Worm (Caenorhabditis elegans) whole organism, L4 larva: Measurements from ENCODE around the gene arl-3.

Source experiments
- F37D6.2 ChIP-seq: sonication (generic microtip); optimal IDR thresholded peaks from 2 replicates; lab custom pipeline; 2016; ENCODE audit warnings: mild to moderate bottlenecking, missing genetic modification characterization, missing compliant biosample characterization
- F49E8.2 ChIP-seq: sonication (generic microtip); optimal IDR thresholded peaks from 2 replicates; lab custom pipeline; 2016; ENCODE audit warnings: missing compliant biosample characterization, mild to moderate bottlenecking, missing genetic modification characterization, borderline replicate concordance
- R02D3.7 ChIP-seq: fragments of 150-350 bp; sonication (generic microtip); optimal IDR thresholded peaks from 3 replicates; lab custom pipeline; 2014; ENCODE audit warnings: missing biosample characterization, missing genetic modification characterization
- T26A8.4 ChIP-seq: fragments of 200-800 bp; sonication (Bioruptor generic); IDR thresholded peaks from 2 replicates; pipeline ENCODE4 v1.3.6; 2022; ENCODE audit warnings: missing genetic modification characterization, missing compliant biosample characterization
- Y105C5A.15 ChIP-seq: fragments of 200-800 bp; sonication (Bioruptor generic); IDR thresholded peaks from 2 replicates; pipeline ENCODE4 v1.3.6; 2022; ENCODE audit warnings: missing genetic modification characterization, missing compliant biosample characterization
- Y48G9A.11 ChIP-seq: fragments of 200-800 bp; sonication (Bioruptor generic); IDR thresholded peaks from 2 replicates; pipeline ENCODE4 v1.3.6; 2022; ENCODE audit warnings: missing genetic modification reagents, missing genetic modification characterization, missing compliant biosample characterization
- Y5F2A.4 ChIP-seq: fragments of 200-800 bp; sonication (Bioruptor generic); optimal IDR thresholded peaks from 2 replicates; lab custom pipeline; 2018; ENCODE audit warnings: mild to moderate bottlenecking, missing genetic modification characterization, missing compliant biosample characterization
- Y75B8A.6 ChIP-seq: fragments of 200-800 bp; sonication (Bioruptor generic); IDR thresholded peaks from 2 replicates; pipeline ENCODE4 v1.3.6; 2022; ENCODE audit warnings: missing genetic modification reagents, missing genetic modification characterization, missing compliant biosample characterization
- ZK337.2 ChIP-seq: fragments of 200-800 bp; sonication (Bioruptor generic); IDR thresholded peaks from 2 replicates; pipeline ENCODE4 v1.3.6; 2022; ENCODE audit warnings: missing genetic modification reagents, missing genetic modification characterization, missing compliant biosample characterization
- ZK546.5 ChIP-seq, 2 experiments: sonication (generic microtip); optimal IDR thresholded peaks; 2 replicates each; lab custom pipeline; 2017; ENCODE audit warnings: missing biosample characterization in 2 of 2, missing genetic modification characterization in 2 of 2
- aly-2 ChIP-seq: sonication (generic microtip); optimal IDR thresholded peaks from 2 replicates; lab custom pipeline; 2018; ENCODE audit warnings: missing biosample characterization, missing genetic modification characterization
- arid-1 ChIP-seq: fragments of 200-800 bp; sonication (Bioruptor generic); conservative IDR thresholded peaks from 2 replicates; pipeline ENCODE4 v1.3.6; 2022; ENCODE audit warnings: missing genetic modification reagents, missing genetic modification characterization, missing compliant biosample characterization
- ceh-20 ChIP-seq: fragments of 200-800 bp; sonication (Bioruptor generic); IDR thresholded peaks from 2 replicates; pipeline ENCODE4 v1.3.6; 2022; ENCODE audit warnings: missing genetic modification reagents, missing genetic modification characterization, missing compliant biosample characterization
- ceh-28 ChIP-seq: fragments of 150-350 bp; optimal IDR thresholded peaks from 2 replicates; lab custom pipeline; 2014; ENCODE audit warnings: missing biosample characterization, missing genetic modification reagents, missing genetic modification characterization
- ctbp-1 ChIP-seq: fragments of 200-800 bp; sonication (Bioruptor generic); IDR thresholded peaks from 2 replicates; pipeline ENCODE4 v1.3.6; 2022; ENCODE audit warnings: missing genetic modification reagents, missing genetic modification characterization, missing compliant biosample characterization
- daf-12 ChIP-seq: fragments of 150-350 bp; optimal IDR thresholded peaks from 2 replicates; lab custom pipeline; 2014; ENCODE audit warnings: missing biosample characterization, missing genetic modification reagents, missing genetic modification characterization
- dpl-1 ChIP-seq: fragments of 150-350 bp; optimal IDR thresholded peaks from 2 replicates; lab custom pipeline; 2014; ENCODE audit warnings: missing biosample characterization, missing genetic modification reagents, missing genetic modification characterization
- duxl-1 ChIP-seq: sonication (generic microtip); optimal IDR thresholded peaks from 2 replicates; lab custom pipeline; 2016; ENCODE audit warnings: mild to moderate bottlenecking, missing genetic modification characterization, moderate library complexity, missing compliant biosample characterization; ENCODE audit not compliant: poor library complexity
- dve-1 ChIP-seq: sonication (generic microtip); optimal IDR thresholded peaks from 2 replicates; lab custom pipeline; 2017; ENCODE audit warnings: antibody characterized with exemption, mild to moderate bottlenecking, missing genetic modification characterization, missing compliant biosample characterization; ENCODE audit not compliant: insufficient read depth
- egl-27 ChIP-seq: sonication (generic microtip); optimal IDR thresholded peaks from 3 replicates; lab custom pipeline; 2017; ENCODE audit warnings: missing biosample characterization, missing genetic modification reagents, missing genetic modification characterization
- hif-1 ChIP-seq, 2 experiments: sonication (generic microtip); optimal IDR thresholded peaks; 2 replicates each; lab custom pipeline; 2016 to 2017; ENCODE audit warnings: missing compliant biosample characterization in 2 of 2, missing genetic modification characterization in 2 of 2, missing genetic modification reagents in 2 of 2, missing genotype in 2 of 2, mild to moderate bottlenecking in 1 of 2
- hlh-11 ChIP-seq: fragments of 200-800 bp; sonication (Bioruptor generic); optimal IDR thresholded peaks from 2 replicates; lab custom pipeline; 2018; ENCODE audit warnings: mild to moderate bottlenecking, missing genetic modification characterization, missing compliant biosample characterization
- hlh-30 ChIP-seq: sonication (generic microtip); optimal IDR thresholded peaks from 2 replicates; lab custom pipeline; 2017; ENCODE audit warnings: antibody characterized with exemption, mild to moderate bottlenecking, missing genetic modification characterization, missing compliant biosample characterization; ENCODE audit not compliant: insufficient read depth
- lim-7 ChIP-seq: fragments of 200-800 bp; sonication (Bioruptor generic); IDR thresholded peaks from 2 replicates; pipeline ENCODE4 v1.3.6; 2022; ENCODE audit warnings: missing genetic modification characterization, missing compliant biosample characterization
- lin-1 ChIP-seq: fragments of 200-800 bp; sonication (Bioruptor generic); IDR thresholded peaks from 2 replicates; pipeline ENCODE4 v1.3.6; 2022; ENCODE audit warnings: missing genetic modification reagents, missing genetic modification characterization, missing compliant biosample characterization
- lin-15B ChIP-seq: fragments of 150-350 bp; sonication (generic microtip); optimal IDR thresholded peaks from 3 replicates; lab custom pipeline; 2014; ENCODE audit warnings: missing biosample characterization, missing genetic modification characterization
- lin-29 ChIP-seq: fragments of 200-800 bp; sonication (Bioruptor generic); IDR thresholded peaks from 2 replicates; pipeline ENCODE4 v1.3.6; 2022; ENCODE audit warnings: missing genetic modification reagents, missing genetic modification characterization, missing compliant biosample characterization
- lin-38 ChIP-seq: fragments of 200-800 bp; sonication (Bioruptor generic); IDR thresholded peaks from 2 replicates; pipeline ENCODE4 v1.3.6; 2022; ENCODE audit warnings: missing genetic modification reagents, missing genetic modification characterization, missing compliant biosample characterization
- lin-39 ChIP-seq: fragments of 150-350 bp; optimal IDR thresholded peaks from 2 replicates; lab custom pipeline; 2014; ENCODE audit warnings: missing biosample characterization, missing genetic modification reagents, missing genetic modification characterization
- lir-3 ChIP-seq: sonication (generic microtip); optimal IDR thresholded peaks from 2 replicates; lab custom pipeline; 2016; ENCODE audit warnings: mild to moderate bottlenecking, missing genetic modification characterization, missing compliant biosample characterization
- madf-5 ChIP-seq, 2 experiments: fragments of 200-800 bp; sonication (Bioruptor generic); IDR thresholded peaks; 2 replicates each; pipeline ENCODE4 v1.3.6; 2022; ENCODE audit warnings: missing compliant biosample characterization in 2 of 2, missing genetic modification characterization in 2 of 2
- mep-1 ChIP-seq: fragments of 150-350 bp; sonication (generic microtip); optimal IDR thresholded peaks from 3 replicates; lab custom pipeline; 2014; ENCODE audit warnings: missing biosample characterization, missing genetic modification characterization
- mes-2 ChIP-seq: sonication (generic microtip); optimal IDR thresholded peaks from 2 replicates; lab custom pipeline; 2016; ENCODE audit warnings: missing genotype, mild to moderate bottlenecking, missing genetic modification characterization, missing compliant biosample characterization; ENCODE audit not compliant: poor library complexity, severe bottlenecking
- mxl-3 ChIP-seq: fragments of 200-800 bp; sonication (Bioruptor generic); optimal IDR thresholded peaks from 2 replicates; lab custom pipeline; 2018; ENCODE audit warnings: mild to moderate bottlenecking, missing genetic modification characterization, missing compliant biosample characterization
- nhr-10 ChIP-seq: fragments of 150-350 bp; optimal IDR thresholded peaks from 2 replicates; lab custom pipeline; 2014; ENCODE audit warnings: missing biosample characterization, missing genetic modification characterization
- nhr-111 ChIP-seq: fragments of 200-800 bp; sonication (Bioruptor generic); optimal IDR thresholded peaks from 2 replicates; lab custom pipeline; 2018; ENCODE audit warnings: mild to moderate bottlenecking, missing genetic modification characterization, missing compliant biosample characterization
- nhr-237 ChIP-seq: sonication (generic microtip); optimal IDR thresholded peaks from 2 replicates; lab custom pipeline; 2017; ENCODE audit warnings: missing biosample characterization, missing genetic modification characterization
- nhr-28 ChIP-seq: fragments of 150-350 bp; optimal IDR thresholded peaks from 2 replicates; lab custom pipeline; 2014; ENCODE audit warnings: missing biosample characterization, missing genetic modification characterization
- nhr-41 ChIP-seq: fragments of 200-800 bp; sonication (Bioruptor generic); IDR thresholded peaks from 2 replicates; pipeline ENCODE4 v1.3.6; 2022; ENCODE audit warnings: missing genetic modification reagents, missing genetic modification characterization, missing compliant biosample characterization
- nhr-42 ChIP-seq: fragments of 200-800 bp; sonication (Bioruptor generic); IDR thresholded peaks from 2 replicates; pipeline ENCODE4 v1.3.6; 2022; ENCODE audit warnings: missing genetic modification characterization, missing compliant biosample characterization
- nhr-48 ChIP-seq: sonication (generic microtip); optimal IDR thresholded peaks from 2 replicates; lab custom pipeline; 2016; ENCODE audit warnings: mild to moderate bottlenecking, missing genetic modification characterization, missing compliant biosample characterization
- nhr-76 ChIP-seq: fragments of 150-350 bp; optimal IDR thresholded peaks from 2 replicates; lab custom pipeline; 2014; ENCODE audit warnings: missing biosample characterization, missing genetic modification characterization
- nhr-77 ChIP-seq: fragments of 150-350 bp; optimal IDR thresholded peaks from 2 replicates; lab custom pipeline; 2014; ENCODE audit warnings: missing biosample characterization, missing genetic modification characterization
- php-3 ChIP-seq: fragments of 200-800 bp; sonication (Bioruptor generic); IDR thresholded peaks from 2 replicates; pipeline ENCODE4 v1.3.6; 2022; ENCODE audit warnings: missing genetic modification reagents, missing genetic modification characterization, missing compliant biosample characterization
- pqm-1 ChIP-seq: sonication (generic microtip); optimal IDR thresholded peaks from 2 replicates; lab custom pipeline; 2017; ENCODE audit warnings: missing biosample characterization, missing genetic modification characterization
- snpc-1.2 ChIP-seq: fragments of 200-800 bp; sonication (Bioruptor generic); IDR thresholded peaks from 2 replicates; pipeline ENCODE4 v1.3.6; 2022; ENCODE audit warnings: missing genetic modification reagents, missing genetic modification characterization, missing compliant biosample characterization
- snpc-4 ChIP-seq: fragments of 150-350 bp; optimal IDR thresholded peaks from 2 replicates; lab custom pipeline; 2014; ENCODE audit warnings: missing biosample characterization, missing genetic modification characterization
- spr-3 ChIP-seq: fragments of 200-800 bp; sonication (Bioruptor generic); optimal IDR thresholded peaks from 2 replicates; lab custom pipeline; 2018; ENCODE audit warnings: mild to moderate bottlenecking, missing genetic modification characterization, missing compliant biosample characterization
- tra-1 ChIP-seq: fragments of 200-800 bp; sonication (Bioruptor generic); IDR thresholded peaks from 2 replicates; pipeline ENCODE4 v1.3.6; 2022; ENCODE audit warnings: missing genetic modification reagents, missing genetic modification characterization, missing compliant biosample characterization
- unc-39 ChIP-seq: sonication (generic microtip); optimal IDR thresholded peaks from 2 replicates; lab custom pipeline; 2017; ENCODE audit warnings: missing biosample characterization, missing genetic modification characterization
- zfp-2 ChIP-seq: sonication (generic microtip); optimal IDR thresholded peaks from 2 replicates; lab custom pipeline; 2016; ENCODE audit warnings: mild to moderate bottlenecking, missing genetic modification characterization, missing compliant biosample characterization
- zip-11 ChIP-seq: fragments of 200-800 bp; sonication (Bioruptor generic); IDR thresholded peaks from 2 replicates; pipeline ENCODE4 v1.3.6; 2022; ENCODE audit warnings: missing genetic modification characterization, missing compliant biosample characterization

arl-3 gene

ce11 chrII:14635179-14635578 lies 28.9 kb downstream of the arl-3 start:
- TF ChIP-seq mxl-3 (GFP tag; lab: Kevin White, UChicago), result peak; percentile 10
- TF ChIP-seq lim-7 (GFP tag; lab: Robert Waterston, UW), result peak; percentile 76
- no peak for TF ChIP-seq egl-27 (tag; lab: Kevin White, UChicago)
- TF ChIP-seq nhr-42 (GFP tag; lab: Robert Waterston, UW), result peak; percentile 91
- peak; percentile 67; the same call in 1 of the 2 replicates for TF ChIP-seq ceh-20 (GFP tag; lab: Robert Waterston, UW)
- no peak for TF ChIP-seq nhr-41
- TF ChIP-seq mep-1 (tag; lab: Kevin White, UChicago), result no peak
- no peak for TF ChIP-seq zip-11 (GFP tag; lab: Robert Waterston, UW)
- no peak for TF ChIP-seq ZK546.5 (tag; optimal IDR thresholded peaks at IDR 0.05; lab: Kevin White, UChicago)
- peak; percentile 61; the same call in 1 of the 2 replicates for TF ChIP-seq Y75B8A.6 (GFP tag; lab: Robert Waterston, UW)
- no peak for TF ChIP-seq daf-12 (tag; lab: Kevin White, UChicago)
- TF ChIP-seq snpc-1.2, result no peak
- no peak for TF ChIP-seq zfp-2 (tag; lab: Kevin White, UChicago)
- no peak for TF ChIP-seq F37D6.2
- TF ChIP-seq lir-3, result no peak
- no peak for TF ChIP-seq nhr-237 (tag; lab: Kevin White, UChicago)
- no peak for TF ChIP-seq R02D3.7 (tag; lab: Kevin White, UChicago)
- peak; percentile 46; the same call in 1 of the 2 replicates for TF ChIP-seq php-3 (GFP tag; lab: Robert Waterston, UW)
- no peak for TF ChIP-seq dve-1 (tag; lab: Kevin White, UChicago)
- TF ChIP-seq snpc-4 (tag; lab: Kevin White, UChicago), result peak; percentile 71
- no peak for TF ChIP-seq hif-1 (tag; optimal IDR thresholded peaks at IDR 0.05; lab: Kevin White, UChicago)
- peak; percentile 67 for TF ChIP-seq lin-38 (GFP tag; lab: Robert Waterston, UW)
- no peak for TF ChIP-seq nhr-111 (GFP tag; lab: Kevin White, UChicago)
- peak; percentile 32 for TF ChIP-seq hlh-11 (tag; lab: Kevin White, UChicago)
- TF ChIP-seq madf-5 (GFP tag; IDR thresholded peaks at IDR 0.05; lab: Robert Waterston, UW), result peak; percentile 43 to 55; a peak in 1 of 4 replicates
- peak; percentile 28 for TF ChIP-seq duxl-1 (tag; lab: Kevin White, UChicago)
- peak; percentile 65 for TF ChIP-seq hlh-30
- TF ChIP-seq ZK337.2, result no peak
- no peak for TF ChIP-seq nhr-76 (tag; lab: Kevin White, UChicago)
- TF ChIP-seq dpl-1, result no peak
- TF ChIP-seq nhr-28 (tag; lab: Kevin White, UChicago), result peak; percentile 36
- peak; percentile 71 for TF ChIP-seq Y48G9A.11 (GFP tag; lab: Robert Waterston, UW)
- TF ChIP-seq arid-1 (GFP tag; lab: Robert Waterston, UW), result peak; percentile 64; the same call in 1 of the 2 replicates
- TF ChIP-seq Y105C5A.15 (GFP tag; lab: Robert Waterston, UW), result no peak
- TF ChIP-seq spr-3 (GFP tag; lab: Kevin White, UChicago), result no peak
- TF ChIP-seq tra-1 (GFP tag; lab: Robert Waterston, UW), result no peak
- no peak for TF ChIP-seq nhr-48 (tag; lab: Kevin White, UChicago)
- TF ChIP-seq lin-39 (tag; lab: Kevin White, UChicago), result no peak
- no peak for TF ChIP-seq lin-29
- no peak for TF ChIP-seq F49E8.2 (tag; lab: Kevin White, UChicago)
- TF ChIP-seq nhr-10 (tag; lab: Kevin White, UChicago), result no peak
- TF ChIP-seq T26A8.4 (GFP tag; lab: Robert Waterston, UW), result peak; percentile 59
- no peak for TF ChIP-seq unc-39
- no peak for TF ChIP-seq ceh-28 (tag; lab: Kevin White, UChicago)
- no peak for TF ChIP-seq lin-1 (GFP tag; lab: Robert Waterston, UW)
- TF ChIP-seq lin-15B (tag; lab: Kevin White, UChicago), result no peak
- TF ChIP-seq Y5F2A.4 (GFP tag; lab: Kevin White, UChicago), result no peak
- TF ChIP-seq nhr-77 (tag; lab: Kevin White, UChicago), result no peak
- TF ChIP-seq ctbp-1 (GFP tag; lab: Robert Waterston, UW), result peak; percentile 8; the same call in 1 of the 2 replicates
- TF ChIP-seq aly-2 (tag; lab: Kevin White, UChicago), result no peak
- peak; percentile 76 for TF ChIP-seq mes-2 (tag; lab: Kevin White, UChicago)
- no peak for TF ChIP-seq pqm-1
